Fruit fly (Drosophila melanogaster): ENCODE data around the gene CG5122.

The CG5122 gene

dm6 chr2L:13164994-13165801 is 34.8 kb downstream of the CG5122 start, which contains the start of gene Sirt1 (continued):
- peak; percentile 96 for TF ChIP-seq CG2678 (tag; optimal IDR thresholded peaks at IDR 0.05)
- no peak for TF ChIP-seq wek (GFP tag; optimal IDR thresholded peaks at IDR 0.05)
- TF ChIP-seq CG11456 (GFP tag; IDR thresholded peaks at IDR 0.05): peak; percentile 67; the same call in 2 of the 3 replicates
- TF ChIP-seq klu (GFP tag; IDR thresholded peaks at IDR 0.05): peak; percentile 84; the same call in 1 of the 2 replicates
- TF ChIP-seq CG12071 (GFP tag; optimal IDR thresholded peaks at IDR 0.05): no peak
- peak; percentile 40 for TF ChIP-seq CG2202 (tag; optimal IDR thresholded peaks at IDR 0.05)
- peak; percentile 39; the same call in 1 of the 2 replicates for TF ChIP-seq peb (GFP tag; IDR thresholded peaks at IDR 0.05)
- peak; percentile 4 for TF ChIP-seq eyg (GFP tag; optimal IDR thresholded peaks at IDR 0.05)
- TF ChIP-seq CG11504 (tag; optimal IDR thresholded peaks at IDR 0.05): peak; percentile 91
- TF ChIP-seq dmrt11E (tag; optimal IDR thresholded peaks at IDR 0.05): peak; percentile 92
- peak; percentile 42 for TF ChIP-seq her (GFP tag; optimal IDR thresholded peaks at IDR 0.05)
- peak; percentile 70; the same call in 1 of the 3 replicates for TF ChIP-seq so (GFP tag; IDR thresholded peaks at IDR 0.05)
- TF ChIP-seq CG18011 (GFP tag; optimal IDR thresholded peaks at IDR 0.05): peak; percentile 47
- peak; percentile 4 for TF ChIP-seq CG1792 (GFP tag; optimal IDR thresholded peaks at IDR 0.05)
- TF ChIP-seq Asciz (GFP tag; optimal IDR thresholded peaks at IDR 0.05): peak; percentile 48
- TF ChIP-seq salm (tag; optimal IDR thresholded peaks at IDR 0.05): peak; percentile 48
- TF ChIP-seq CG17186 (GFP tag; optimal IDR thresholded peaks at IDR 0.05): no peak
- TF ChIP-seq kay (GFP tag; optimal IDR thresholded peaks at IDR 0.05): peak; percentile 100
- TF ChIP-seq CG30431 (GFP tag; optimal IDR thresholded peaks at IDR 0.05): peak; percentile 77
- no peak for TF ChIP-seq kni (GFP tag; optimal IDR thresholded peaks at IDR 0.05)
- TF ChIP-seq HLH4C (GFP tag; IDR thresholded peaks at IDR 0.05; ENCODE audit: partially characterized antibody): no peak
- peak; percentile 47 for TF ChIP-seq CG3065 (GFP tag; optimal IDR thresholded peaks at IDR 0.05)
- no peak for TF ChIP-seq Vsx1 (GFP tag; optimal IDR thresholded peaks at IDR 0.05)
- peak; percentile 60 for TF ChIP-seq CG3995 (GFP tag; optimal IDR thresholded peaks at IDR 0.05)
- TF ChIP-seq pb (GFP tag; optimal IDR thresholded peaks at IDR 0.05): no peak
- peak; percentile 100 for TF ChIP-seq YL-1 (GFP tag; optimal IDR thresholded peaks at IDR 0.05)
- peak; percentile 72 for TF ChIP-seq CG13123 (GFP tag; optimal IDR thresholded peaks at IDR 0.05)
- TF ChIP-seq Dad (GFP tag; optimal IDR thresholded peaks at IDR 0.05): no peak
- peak; percentile 32 for TF ChIP-seq HLHmδ (GFP tag; optimal IDR thresholded peaks at IDR 0.05)
- TF ChIP-seq Hey (tag; optimal IDR thresholded peaks at IDR 0.05): no peak
- TF ChIP-seq CG8388 (GFP tag; optimal IDR thresholded peaks at IDR 0.05): peak; percentile 82
- peak; percentile 66 for TF ChIP-seq CG6765 (GFP tag; optimal IDR thresholded peaks at IDR 0.05)
- TF ChIP-seq CG7928 (GFP tag; optimal IDR thresholded peaks at IDR 0.05): peak; percentile 51
- TF ChIP-seq tx (GFP tag; optimal IDR thresholded peaks at IDR 0.05): peak; percentile 26
- TF ChIP-seq Dip2 (GFP tag; IDR thresholded peaks at IDR 0.05): no peak
- TF ChIP-seq CG12219 (GFP tag; optimal IDR thresholded peaks at IDR 0.05): peak; percentile 16
- no peak for TF ChIP-seq zen2 (GFP tag; IDR thresholded peaks at IDR 0.05; ENCODE audit: partially characterized antibody)
- peak; percentile 94 for TF ChIP-seq CG18262 (tag; optimal IDR thresholded peaks at IDR 0.05)
- TF ChIP-seq Nf-YB (GFP tag; optimal IDR thresholded peaks at IDR 0.05): peak; percentile 76
- TF ChIP-seq B-H2 (GFP tag; optimal IDR thresholded peaks at IDR 0.05): peak; percentile 30
- TF ChIP-seq Oaz (GFP tag; IDR thresholded peaks at IDR 0.05): peak; percentile 59
- TF ChIP-seq CG32772 (GFP tag; IDR thresholded peaks at IDR 0.05): peak; percentile 75; the same call in 1 of the 2 replicates
- TF ChIP-seq Lhr (GFP tag; optimal IDR thresholded peaks at IDR 0.05): peak; percentile 56
- peak; percentile 62 for TF ChIP-seq ATbp (GFP tag; optimal IDR thresholded peaks at IDR 0.05)
- TF ChIP-seq gro (GFP tag; optimal IDR thresholded peaks at IDR 0.05): peak; percentile 48
- TF ChIP-seq E2f1 (GFP tag; IDR thresholded peaks at IDR 0.05): peak; percentile 79
- peak; percentile 52; the same call in 1 of the 2 replicates for TF ChIP-seq gsb (GFP tag; IDR thresholded peaks at IDR 0.05)
- TF ChIP-seq Hmr (GFP tag; optimal IDR thresholded peaks at IDR 0.05): peak; percentile 86
